Worm (Caenorhabditis elegans): Measurements from ENCODE around the gene crn-5.

DNA sequence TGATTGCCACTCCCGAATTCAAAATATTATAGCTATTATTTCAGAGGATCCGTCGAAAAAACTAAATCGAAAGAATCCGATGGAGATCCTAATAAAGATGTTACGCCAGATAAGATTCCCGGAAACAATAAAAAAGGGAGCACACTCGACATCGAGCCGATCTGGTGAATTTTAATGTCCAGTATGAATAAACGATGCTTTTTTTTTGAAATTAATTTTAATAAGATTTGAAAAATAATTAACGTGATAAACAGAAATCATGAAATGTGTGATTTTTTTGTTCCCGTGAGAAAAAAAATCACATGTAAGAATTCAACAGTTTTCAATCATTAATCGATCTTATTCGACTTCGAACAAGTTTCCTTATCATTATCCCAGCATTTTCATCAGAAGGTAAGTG, 46.6 kb downstream of the crn-5 start, which contains the start of gene M28.9:
- TF ChIP-seq skn-1 (tag; optimal IDR thresholded peaks at IDR 0.05) (no peak), fkh-10 (GFP tag; optimal IDR thresholded peaks at IDR 0.05) (no peak), nhr-28 (tag; optimal IDR thresholded peaks at IDR 0.05) (no peak), ZK546.5 (tag; optimal IDR thresholded peaks at IDR 0.05) (no peak), tbx-2 (tag; optimal IDR thresholded peaks at IDR 0.05) (no peak)
